Worm (Caenorhabditis elegans) whole organism, L1 larva: ENCODE measurements around the gene cysl-2.

Experiments used
- Y116A8C.19 ChIP-seq: sonication (generic microtip); optimal IDR thresholded peaks from 2 replicates; lab custom pipeline; 2016; ENCODE audit warnings: missing compliant biosample characterization, missing genetic modification characterization, borderline replicate concordance
- ceh-63 ChIP-seq: fragments of 200-800 bp; sonication (Bioruptor generic); optimal IDR thresholded peaks from 2 replicates; lab custom pipeline; 2018; ENCODE audit warnings: mild to moderate bottlenecking, missing genetic modification characterization, missing compliant biosample characterization
- ces-1 ChIP-seq: fragments of 150-350 bp; optimal IDR thresholded peaks from 2 replicates; lab custom pipeline; 2014; ENCODE audit warnings: missing biosample characterization, missing genetic modification reagents, missing genetic modification characterization
- dpl-1 ChIP-seq, 3 experiments: fragments of 150-350 bp in 2 of 3; sonication (generic microtip) in 1 of 3; optimal IDR thresholded peaks; 2 replicates each; lab custom pipeline; 2014 to 2017; ENCODE audit warnings: missing biosample characterization in 3 of 3, missing genetic modification characterization in 3 of 3, missing genetic modification reagents in 3 of 3
- efl-1 ChIP-seq, 4 experiments: fragments of 150-350 bp; optimal IDR thresholded peaks in 3 of 4; peaks in 1 of 4; 1 replicate in 1 of 4; 2 replicates in 3 of 4; lab custom pipeline; 2014; ENCODE audit warnings: missing biosample characterization in 2 of 4, missing genetic modification characterization in 2 of 4, missing genetic modification reagents in 2 of 4
- ets-5 ChIP-seq: fragments of 200-800 bp; sonication (Bioruptor generic); IDR thresholded peaks from 2 replicates; pipeline ENCODE4 v1.3.6; 2022; ENCODE audit warnings: missing genetic modification characterization, missing compliant biosample characterization
- fkh-10 ChIP-seq: sonication (generic microtip); optimal IDR thresholded peaks from 2 replicates; lab custom pipeline; 2017; ENCODE audit warnings: missing biosample characterization, missing genetic modification reagents, missing genetic modification characterization
- fkh-8 ChIP-seq: sonication (generic microtip); optimal IDR thresholded peaks from 2 replicates; lab custom pipeline; 2016; ENCODE audit warnings: mild to moderate bottlenecking, missing genetic modification characterization, missing compliant biosample characterization
- grh-1 ChIP-seq: fragments of 200-800 bp; sonication (Bioruptor generic); IDR thresholded peaks from 2 replicates; pipeline ENCODE4 v1.3.6; 2022; ENCODE audit warnings: missing genetic modification reagents, missing genetic modification characterization, missing compliant biosample characterization
- hlh-4 ChIP-seq: sonication (generic microtip); optimal IDR thresholded peaks from 2 replicates; lab custom pipeline; 2016; ENCODE audit warnings: mild to moderate bottlenecking, missing genetic modification characterization, missing compliant biosample characterization
- lin-35 ChIP-seq, 2 experiments: fragments of 150-350 bp; optimal IDR thresholded peaks; 2 replicates each; lab custom pipeline; 2014; ENCODE audit warnings: missing biosample characterization in 2 of 2, missing genetic modification characterization in 2 of 2, missing genetic modification reagents in 2 of 2
- mab-9 ChIP-seq: fragments of 200-800 bp; sonication (Bioruptor generic); IDR thresholded peaks from 2 replicates; pipeline ENCODE4 v1.3.6; 2022; ENCODE audit warnings: missing genetic modification reagents, missing genetic modification characterization, missing compliant biosample characterization
- nhr-11 ChIP-seq: fragments of 150-350 bp; optimal IDR thresholded peaks from 2 replicates; lab custom pipeline; 2014; ENCODE audit warnings: missing biosample characterization, missing genetic modification characterization
- nhr-12 ChIP-seq: sonication (generic microtip); optimal IDR thresholded peaks from 2 replicates; lab custom pipeline; 2017; ENCODE audit warnings: missing biosample characterization, missing genetic modification characterization
- nhr-77 ChIP-seq: fragments of 150-350 bp; optimal IDR thresholded peaks from 2 replicates; lab custom pipeline; 2014; ENCODE audit warnings: missing biosample characterization, missing genetic modification characterization
- nhr-84 ChIP-seq: sonication (generic microtip); optimal IDR thresholded peaks from 2 replicates; lab custom pipeline; 2017; ENCODE audit warnings: missing biosample characterization, missing genetic modification characterization
- pag-3 ChIP-seq: sonication (generic microtip); optimal IDR thresholded peaks from 2 replicates; lab custom pipeline; 2017; ENCODE audit warnings: missing genetic modification characterization, mild to moderate bottlenecking, missing compliant biosample characterization, antibody characterized with exemption, borderline replicate concordance; ENCODE audit not compliant: insufficient read depth
- pax-3 ChIP-seq: fragments of 200-800 bp; sonication (Bioruptor generic); optimal IDR thresholded peaks from 2 replicates; lab custom pipeline; 2018; ENCODE audit warnings: mild to moderate bottlenecking, missing genetic modification characterization, moderate library complexity, missing compliant biosample characterization
- snpc-4 ChIP-seq: fragments of 150-350 bp; optimal IDR thresholded peaks from 2 replicates; lab custom pipeline; 2014; ENCODE audit warnings: missing biosample characterization, missing genetic modification characterization
- snu-23 ChIP-seq: sonication (generic microtip); optimal IDR thresholded peaks from 2 replicates; lab custom pipeline; 2016; ENCODE audit warnings: missing genetic modification characterization, missing compliant biosample characterization
- sox-4 ChIP-seq: sonication (generic microtip); optimal IDR thresholded peaks from 2 replicates; lab custom pipeline; 2016; ENCODE audit warnings: missing genetic modification characterization, missing compliant biosample characterization
- sptf-1 ChIP-seq: fragments of 150-350 bp; optimal IDR thresholded peaks from 2 replicates; lab custom pipeline; 2014; ENCODE audit warnings: missing biosample characterization, missing genetic modification characterization
- unc-62 ChIP-seq: fragments of 150-350 bp; optimal IDR thresholded peaks from 2 replicates; lab custom pipeline; 2014; ENCODE audit warnings: missing biosample characterization, missing genetic modification reagents, missing genetic modification characterization
- vab-15 ChIP-seq: sonication (generic microtip); optimal IDR thresholded peaks from 2 replicates; lab custom pipeline; 2017; ENCODE audit warnings: missing genotype, mild to moderate bottlenecking, missing genetic modification characterization, missing compliant biosample characterization
- ztf-11 ChIP-seq, 2 experiments: sonication (generic microtip); optimal IDR thresholded peaks; 2 replicates each; lab custom pipeline; 2016 to 2017; ENCODE audit warnings: missing genetic modification characterization in 2 of 2, missing biosample characterization in 1 of 2, missing compliant biosample characterization in 1 of 2

The cysl-2 gene

ce11 chrII:14474700-14475099 lies 19.6 kb downstream of the cysl-2 start (continued):
- TF ChIP-seq sox-4 (no peak), nhr-77 (tag; lab: Kevin White, UChicago) (peak; percentile 80), nhr-12 (tag; lab: Kevin White, UChicago) (no peak), nhr-11 (tag; lab: Kevin White, UChicago) (no peak), lin-35 (GFP tag; optimal IDR thresholded peaks at IDR 0.05; lab: Kevin White, UChicago) (peak; percentile 23 to 64), fkh-10 (GFP tag; lab: Kevin White, UChicago) (no peak), fkh-8 (tag; lab: Kevin White, UChicago) (no peak), ztf-11 (tag; optimal IDR thresholded peaks at IDR 0.05; lab: Kevin White, UChicago) (no peak), nhr-84 (tag; lab: Kevin White, UChicago) (no peak), dpl-1 (GFP tag; optimal IDR thresholded peaks at IDR 0.05; lab: Kevin White, UChicago) (peak; percentile 3 to 24 (median 4)), mab-9 (GFP tag; lab: Robert Waterston, UW) (no peak), grh-1 (no peak), vab-15 (tag; lab: Kevin White, UChicago) (no peak), ceh-63 (no peak), hlh-4 (tag; lab: Kevin White, UChicago) (no peak), pax-3 (tag; lab: Kevin White, UChicago) (no peak), ces-1 (no peak), snpc-4 (tag; lab: Kevin White, UChicago) (no peak), pag-3 (tag; lab: Kevin White, UChicago) (no peak), unc-62 (no peak)

ce11 chrII:14470020-14470419 lies 24.2 kb downstream of the cysl-2 start:
- TF ChIP-seq grh-1 (no peak), nhr-12 (tag; lab: Kevin White, UChicago) (no peak)
- TF ChIP-seq, all 84 proteins: peak for 0

ce11 chrII:14455332-14455731 lies 38.9 kb downstream of the cysl-2 start, which contains the start of gene dmsr-6:
dmsr-6 (plus strand) TSS chrII:14455632.
- no peak for TF ChIP-seq lin-35 (GFP tag; optimal IDR thresholded peaks at IDR 0.05; lab: Kevin White, UChicago)
- no peak for TF ChIP-seq mab-9 (GFP tag; lab: Robert Waterston, UW)
- no peak for TF ChIP-seq ceh-63
- TF ChIP-seq unc-62 = no peak
- TF ChIP-seq sptf-1 (tag; lab: Kevin White, UChicago) = no peak
- TF ChIP-seq pax-3 (tag; lab: Kevin White, UChicago) = no peak
- no peak for TF ChIP-seq nhr-12 (tag; lab: Kevin White, UChicago)
- TF ChIP-seq Y116A8C.19 = no peak
- TF ChIP-seq nhr-84 (tag; lab: Kevin White, UChicago) = no peak

DNA sequence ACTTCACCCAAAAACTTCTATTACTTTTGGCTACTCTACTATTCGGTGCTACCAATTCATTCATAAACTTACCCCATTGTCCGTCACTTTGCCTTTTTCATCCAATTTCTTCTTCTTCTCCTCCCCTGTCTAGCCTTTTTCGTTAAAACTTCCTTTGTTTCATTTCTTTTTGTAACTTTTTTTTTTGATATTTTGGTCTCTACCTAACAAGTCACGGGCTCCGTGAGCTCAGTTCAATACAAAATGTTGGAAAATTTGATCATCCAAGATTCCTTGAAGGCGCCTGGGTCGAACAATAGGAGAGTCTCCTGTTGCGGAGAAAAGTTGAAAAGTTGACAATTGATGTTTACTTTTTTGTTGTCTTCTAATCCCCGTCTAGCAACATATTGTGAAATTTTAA lies 42.3 kb downstream of the cysl-2 start:
- TF ChIP-seq ets-5 = no peak
- TF ChIP-seq snu-23 (GFP tag; lab: Kevin White, UChicago) = no peak
- peak; percentile 31 for TF ChIP-seq fkh-10 (GFP tag; lab: Kevin White, UChicago)
- TF ChIP-seq efl-1 (optimal IDR thresholded peaks at IDR 0.05; lab: Kevin White, UChicago) = no peak
- peak in 1 of 2 experiments; percentile 89 for TF ChIP-seq efl-1 (GFP tag; optimal IDR thresholded peaks at IDR 0.05 in 1 of 2; lab: Kevin White, UChicago)
